Worm (Caenorhabditis elegans) whole organism, L4/young adult: ENCODE results near the gene C34D4.4.

Experiments used
- W03F9.2 ChIP-seq: fragments of 150-350 bp; optimal IDR thresholded peaks from 2 replicates; lab custom pipeline; 2014; ENCODE audit warnings: missing biosample characterization, missing genetic modification characterization
- dao-5 ChIP-seq: sonication (generic microtip); optimal IDR thresholded peaks from 2 replicates; lab custom pipeline; 2016; ENCODE audit warnings: missing genotype, missing genetic modification characterization, moderate library complexity, missing compliant biosample characterization
- him-1 ChIP-seq: sonication (generic microtip); optimal IDR thresholded peaks from 2 replicates; lab custom pipeline; 2016; ENCODE audit warnings: missing genotype, missing genetic modification reagents, missing genetic modification characterization, missing compliant biosample characterization

DNA sequence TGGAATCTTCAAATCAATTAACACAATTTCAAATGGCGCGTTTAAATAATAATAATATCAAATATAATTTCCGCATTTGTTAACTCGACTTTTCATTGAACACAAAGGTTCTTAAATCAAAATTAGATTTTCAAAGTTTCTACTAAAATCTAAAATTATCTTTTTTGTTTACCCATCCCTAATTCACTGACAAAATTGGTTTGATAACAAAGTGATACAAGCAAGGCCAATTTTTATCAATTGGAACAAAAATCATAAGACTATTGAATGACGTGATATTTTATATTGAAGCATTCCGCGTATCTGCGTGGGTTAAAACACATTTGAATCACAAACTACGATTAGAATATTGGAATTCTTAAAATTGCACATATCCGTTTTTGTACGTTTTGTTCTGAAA lies 41.2 kb downstream of the C34D4.4 start:
- no peak for TF ChIP-seq W03F9.2
- no peak for TF ChIP-seq him-1
- no peak for TF ChIP-seq dao-5 (tag; lab: Kevin White, UChicago)
